Worm (Caenorhabditis elegans) whole organism, L1 larva: ENCODE data around the gene apy-1.

Experiments
- nhr-237 ChIP-seq: fragments of 150-350 bp; optimal IDR thresholded peaks from 2 replicates; lab custom pipeline; 2014; ENCODE audit warnings: missing biosample characterization, missing genetic modification characterization
- ztf-11 ChIP-seq, 2 experiments: sonication (generic microtip); optimal IDR thresholded peaks; 2 replicates each; lab custom pipeline; 2016 to 2017; ENCODE audit warnings: missing genetic modification characterization in 2 of 2, missing biosample characterization in 1 of 2, missing compliant biosample characterization in 1 of 2

DNA sequence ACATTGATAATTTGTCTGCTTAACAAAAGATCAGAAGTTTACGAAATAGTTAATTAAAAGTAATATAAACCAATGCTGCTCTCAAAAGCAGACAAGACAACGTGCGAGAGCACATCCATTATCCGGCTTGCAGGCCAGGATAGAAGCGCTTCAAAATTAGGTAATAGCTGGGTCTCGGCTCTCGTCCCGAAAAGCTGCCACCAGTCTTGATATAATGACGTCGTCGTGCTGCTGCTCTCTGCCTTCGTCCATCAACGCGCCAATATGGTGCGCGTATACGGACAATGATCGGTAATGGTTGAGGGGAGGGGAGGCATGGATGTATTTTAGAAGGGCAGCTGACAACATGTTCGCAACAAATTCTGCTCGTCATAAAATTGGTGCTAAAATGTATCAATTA, 35.1 kb downstream of the apy-1 start:
- TF ChIP-seq nhr-237 (tag; lab: Kevin White, UChicago) (no peak), ztf-11 (tag; optimal IDR thresholded peaks at IDR 0.05; lab: Kevin White, UChicago) (no peak)
